Worm (Caenorhabditis elegans): ENCODE measurements around the gene F28C1.1.

The F28C1.1 gene

ce11 chrV:12413651-12414114 is 36.9 kb upstream of the F28C1.1 start, which contains the start of gene cdr-6 (continued):
- TF ChIP-seq mab-9 (GFP tag; IDR thresholded peaks at IDR 0.05), result no peak
- no peak for TF ChIP-seq efl-3 (GFP tag; optimal IDR thresholded peaks at IDR 0.05)
- TF ChIP-seq vab-15 (tag; optimal IDR thresholded peaks at IDR 0.05), result no peak
- peak; percentile 72 for TF ChIP-seq nhr-20 (tag; optimal IDR thresholded peaks at IDR 0.05)
- TF ChIP-seq nhr-237 (tag; optimal IDR thresholded peaks at IDR 0.05), result no peak
- no peak for TF ChIP-seq ceh-88 (GFP tag; IDR thresholded peaks at IDR 0.05)
- TF ChIP-seq lin-13 (GFP tag; optimal IDR thresholded peaks at IDR 0.05), result no peak
- TF ChIP-seq aha-1 (tag; optimal IDR thresholded peaks at IDR 0.05), result no peak
- TF ChIP-seq ama-1 (optimal IDR thresholded peaks at IDR 0.05), result no peak
- TF ChIP-seq unc-130 (tag; optimal IDR thresholded peaks at IDR 0.05), result no peak

DNA sequence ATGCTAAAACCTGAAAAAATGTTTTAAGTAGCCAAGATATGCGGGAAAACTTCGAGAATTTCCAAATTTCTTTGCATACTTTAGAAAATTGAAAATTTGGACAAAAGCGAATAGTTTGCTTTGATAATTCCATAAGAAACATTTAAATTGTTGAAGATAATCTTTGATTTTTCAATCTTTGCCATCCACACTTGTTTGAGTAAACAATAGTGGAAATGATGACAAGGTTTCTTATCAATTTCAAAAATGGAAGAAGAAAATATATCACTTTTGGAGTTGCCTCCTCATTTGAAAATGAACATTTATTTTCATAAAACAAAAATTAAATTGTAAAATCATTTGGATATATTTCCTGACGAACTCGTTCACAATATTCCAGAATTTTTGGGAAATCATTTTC is 36.2 kb upstream of the F28C1.1 start:
- TF ChIP-seq rnt-1 (tag; optimal IDR thresholded peaks at IDR 0.05), result no peak
- no peak for TF ChIP-seq skn-1 (tag; optimal IDR thresholded peaks at IDR 0.05)
- TF ChIP-seq nhr-237 (tag; optimal IDR thresholded peaks at IDR 0.05), result no peak
- TF ChIP-seq nhr-84 (tag; optimal IDR thresholded peaks at IDR 0.05), result no peak
- no peak for TF ChIP-seq lin-13 (GFP tag; optimal IDR thresholded peaks at IDR 0.05)
- TF ChIP-seq C34B4.2 (tag; optimal IDR thresholded peaks at IDR 0.05), result no peak
- TF ChIP-seq nhr-77 (tag; optimal IDR thresholded peaks at IDR 0.05), result no peak
- peak; percentile 13 for TF ChIP-seq elt-2 (tag; optimal IDR thresholded peaks at IDR 0.05)

DNA sequence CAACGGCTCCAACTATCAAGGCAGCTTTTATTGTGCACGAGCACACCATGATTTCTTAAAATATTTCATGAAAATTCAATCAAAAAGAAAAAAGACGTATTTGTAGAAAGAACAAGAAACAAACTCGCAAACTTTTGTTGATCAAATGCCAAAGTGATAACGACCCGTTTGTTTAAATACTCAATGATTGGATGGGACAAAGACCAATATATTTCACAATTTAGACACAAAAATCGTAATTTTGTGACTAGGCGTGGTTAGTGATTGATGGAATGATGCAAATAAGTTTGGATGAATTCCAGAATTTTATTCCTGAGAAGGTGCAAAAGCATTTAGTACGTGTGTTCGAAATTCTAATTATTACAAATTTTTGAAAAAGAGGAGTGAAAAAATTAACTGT is 34.9 kb upstream of the F28C1.1 start, which contains the start of gene cdr-2:
Gene cdr-2 (minus strand): TSS at position 54 of the 400 bp plus-strand sequence.
- TF ChIP-seq rnt-1 (tag; optimal IDR thresholded peaks at IDR 0.05) (no peak), lin-39 (tag; optimal IDR thresholded peaks at IDR 0.05) (no peak), unc-62 (GFP tag; optimal IDR thresholded peaks at IDR 0.05) (no peak), elt-2 (tag; optimal IDR thresholded peaks at IDR 0.05) (peak; percentile 57), unc-86 (tag; optimal IDR thresholded peaks at IDR 0.05) (no peak), nhr-77 (tag; optimal IDR thresholded peaks at IDR 0.05) (no peak), pax-3 (tag; optimal IDR thresholded peaks at IDR 0.05) (no peak), skn-1 (tag; optimal IDR thresholded peaks at IDR 0.05) (no peak), hpl-2 (GFP tag; optimal IDR thresholded peaks at IDR 0.05) (no peak), lsy-2 (tag; optimal IDR thresholded peaks at IDR 0.05) (no peak), ceh-88 (GFP tag; IDR thresholded peaks at IDR 0.05) (no peak), nhr-85 (tag) (no peak), efl-1 (optimal IDR thresholded peaks at IDR 0.05) (no peak), efl-1 (GFP tag; optimal IDR thresholded peaks at IDR 0.05 in 1 of 2) (peak in 1 of 2 experiments; percentile 48), Y116A8C.19 (tag; optimal IDR thresholded peaks at IDR 0.05; ENCODE audit: borderline replicate concordance) (no peak), mab-9 (GFP tag; IDR thresholded peaks at IDR 0.05) (no peak), tbx-2 (tag; optimal IDR thresholded peaks at IDR 0.05) (no peak), nhr-20 (tag; optimal IDR thresholded peaks at IDR 0.05) (peak; percentile 14), ama-1 (optimal IDR thresholded peaks at IDR 0.05) (no peak), nhr-237 (tag; optimal IDR thresholded peaks at IDR 0.05) (no peak), ets-5 (GFP tag; IDR thresholded peaks at IDR 0.05) (no peak), nhr-71 (tag; optimal IDR thresholded peaks at IDR 0.05) (no peak), egl-13 (tag; optimal IDR thresholded peaks at IDR 0.05) (no peak), pag-3 (tag; optimal IDR thresholded peaks at IDR 0.05; ENCODE audit: borderline replicate concordance, insufficient read depth) (no peak), nhr-28 (tag; optimal IDR thresholded peaks at IDR 0.05) (no peak), dsc-1 (tag; optimal IDR thresholded peaks at IDR 0.05) (no peak)

DNA sequence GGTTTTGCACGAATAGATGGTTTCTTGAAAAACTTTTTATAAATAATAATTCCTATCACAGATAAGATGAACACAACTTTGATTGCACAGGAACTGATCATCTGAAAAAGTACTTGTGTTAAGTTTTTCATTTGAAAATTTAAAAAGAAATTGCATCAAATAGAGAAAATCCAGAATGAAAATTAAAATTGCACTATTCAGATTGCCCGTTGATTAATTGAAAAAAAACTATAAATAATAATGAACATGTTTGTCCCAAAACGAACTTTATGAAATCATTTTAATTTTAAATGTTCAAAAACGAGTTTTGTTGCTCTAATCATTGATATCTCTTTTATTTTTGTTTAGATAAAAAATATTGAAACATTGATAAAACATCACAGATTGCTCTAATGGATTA is 33.3 kb upstream of the F28C1.1 start, which contains the start of gene cdr-3:
Gene cdr-3 (minus strand): TSS at position 101 of the 400 bp plus-strand sequence.
- TF ChIP-seq pqm-1 (tag; optimal IDR thresholded peaks at IDR 0.05), result no peak
- TF ChIP-seq nhr-47 (tag; optimal IDR thresholded peaks at IDR 0.05), result no peak
- TF ChIP-seq isw-1 (GFP tag; IDR thresholded peaks at IDR 0.05), result no peak
- no peak for TF ChIP-seq nhr-19 (GFP tag; conservative IDR thresholded peaks at IDR 0.05)
- no peak for TF ChIP-seq C34B4.2 (tag; optimal IDR thresholded peaks at IDR 0.05)
- TF ChIP-seq nhr-20 (tag; optimal IDR thresholded peaks at IDR 0.05), result no peak
- no peak for TF ChIP-seq mab-9 (GFP tag; IDR thresholded peaks at IDR 0.05)
- TF ChIP-seq ama-1 (optimal IDR thresholded peaks at IDR 0.05), result no peak
- TF ChIP-seq irx-1 (tag; optimal IDR thresholded peaks at IDR 0.05), result no peak
- TF ChIP-seq hlh-4 (tag; optimal IDR thresholded peaks at IDR 0.05), result no peak
- no peak for TF ChIP-seq nhr-71 (tag; optimal IDR thresholded peaks at IDR 0.05)
- TF ChIP-seq zip-4 (GFP tag; optimal IDR thresholded peaks at IDR 0.05), result no peak
- TF ChIP-seq mef-2 (tag; optimal IDR thresholded peaks at IDR 0.05), result no peak
- no peak for TF ChIP-seq dsc-1 (tag; optimal IDR thresholded peaks at IDR 0.05)
- TF ChIP-seq ceh-82 (tag; optimal IDR thresholded peaks at IDR 0.05), result no peak
- no peak for TF ChIP-seq lin-39 (tag; optimal IDR thresholded peaks at IDR 0.05)
- TF ChIP-seq ceh-88 (GFP tag; IDR thresholded peaks at IDR 0.05), result no peak
- TF ChIP-seq egl-27 (tag; optimal IDR thresholded peaks at IDR 0.05), result no peak
- TF ChIP-seq lin-13 (GFP tag; optimal IDR thresholded peaks at IDR 0.05), result no peak
- TF ChIP-seq pax-3 (tag; optimal IDR thresholded peaks at IDR 0.05), result no peak

Measured in whole organism, L1 larva.